Worm (Caenorhabditis elegans): ENCODE data around the gene C07D10.6.

Gene C07D10.6

DNA sequence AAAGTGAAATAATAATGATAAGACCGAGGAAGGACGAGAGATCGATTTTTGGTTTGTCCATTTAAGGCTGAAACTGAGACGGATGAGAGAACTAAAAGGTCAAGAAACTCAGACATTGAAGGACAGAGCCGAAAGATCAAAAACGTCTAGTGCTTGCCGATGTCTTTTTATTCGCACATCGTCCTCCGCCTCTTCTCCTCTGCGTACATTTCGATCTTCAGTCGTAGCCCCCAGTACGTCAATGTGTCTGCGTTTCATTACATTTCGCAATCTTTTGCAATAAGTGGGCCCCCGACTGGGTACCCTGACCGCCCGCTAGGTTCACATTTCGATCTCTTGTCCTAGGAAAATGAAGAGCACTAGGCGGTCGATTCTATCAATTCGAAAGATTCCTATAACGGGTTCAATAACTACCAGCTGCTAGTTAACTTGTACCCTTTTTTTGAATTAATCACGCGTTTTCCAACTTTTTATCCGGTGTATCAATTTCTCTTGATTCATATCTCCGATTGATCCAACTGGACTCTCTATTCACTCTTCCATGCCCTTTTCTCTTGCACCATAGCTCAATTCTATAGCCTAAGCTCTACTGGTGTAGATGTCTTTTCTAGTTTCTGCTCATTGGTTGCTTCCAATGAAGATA lies 13.1 kb downstream of the C07D10.6 start (continued):
- TF ChIP-seq dpff-1 (tag; optimal IDR thresholded peaks at IDR 0.05), result no peak
- peak; percentile 25 for TF ChIP-seq ztf-26 (tag; optimal IDR thresholded peaks at IDR 0.05)
- no peak for TF ChIP-seq F33H1.4 (GFP tag; IDR thresholded peaks at IDR 0.05)
- TF ChIP-seq mxl-1 (tag; optimal IDR thresholded peaks at IDR 0.05), result no peak
- no peak for TF ChIP-seq egrh-3 (GFP tag; IDR thresholded peaks at IDR 0.05)
- no peak for TF ChIP-seq unc-130 (GFP tag; optimal IDR thresholded peaks at IDR 0.05)
- peak; percentile 36 for TF ChIP-seq snpc-4 (GFP tag; optimal IDR thresholded peaks at IDR 0.05)
- peak in 1 of 4 experiments; percentile 24 for TF ChIP-seq snpc-4 (tag; optimal IDR thresholded peaks at IDR 0.05)
- peak; percentile 28 for TF ChIP-seq lin-40 (tag; optimal IDR thresholded peaks at IDR 0.05)
- TF ChIP-seq mcd-1 (GFP tag; IDR thresholded peaks at IDR 0.05), result peak; percentile 35; the same call in 1 of the 2 replicates
- peak; percentile 39; the same call in 1 of the 2 replicates for TF ChIP-seq pbrm-1 (GFP tag; IDR thresholded peaks at IDR 0.05)
- TF ChIP-seq dox-1 (GFP tag; IDR thresholded peaks at IDR 0.05), result no peak
- TF ChIP-seq ceh-27 (GFP tag; optimal IDR thresholded peaks at IDR 0.05), result peak; percentile 61

DNA sequence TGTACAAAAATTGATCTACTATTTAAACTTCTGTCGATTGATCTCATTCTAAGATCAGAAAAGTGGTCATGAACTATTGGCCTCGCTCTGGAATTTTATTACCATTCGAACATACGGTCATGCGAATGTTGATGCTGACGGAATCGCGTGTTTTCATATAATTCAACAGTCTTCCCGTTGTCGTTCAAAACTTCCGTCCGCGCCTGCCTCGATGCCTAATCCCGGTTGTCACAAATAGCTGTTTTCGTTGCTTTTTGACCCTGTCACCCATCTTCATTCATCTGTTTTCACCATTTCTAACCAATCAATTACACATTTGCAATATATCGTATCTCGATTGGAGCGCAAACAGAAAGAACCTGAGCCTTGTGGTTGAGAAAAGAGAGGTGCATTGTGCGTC lies 14.3 kb downstream of the C07D10.6 start:
- TF ChIP-seq dox-1 (GFP tag; IDR thresholded peaks at IDR 0.05) (peak; percentile 22; the same call in 1 of the 2 replicates), repo-1 (tag; optimal IDR thresholded peaks at IDR 0.05) (no peak)

DNA sequence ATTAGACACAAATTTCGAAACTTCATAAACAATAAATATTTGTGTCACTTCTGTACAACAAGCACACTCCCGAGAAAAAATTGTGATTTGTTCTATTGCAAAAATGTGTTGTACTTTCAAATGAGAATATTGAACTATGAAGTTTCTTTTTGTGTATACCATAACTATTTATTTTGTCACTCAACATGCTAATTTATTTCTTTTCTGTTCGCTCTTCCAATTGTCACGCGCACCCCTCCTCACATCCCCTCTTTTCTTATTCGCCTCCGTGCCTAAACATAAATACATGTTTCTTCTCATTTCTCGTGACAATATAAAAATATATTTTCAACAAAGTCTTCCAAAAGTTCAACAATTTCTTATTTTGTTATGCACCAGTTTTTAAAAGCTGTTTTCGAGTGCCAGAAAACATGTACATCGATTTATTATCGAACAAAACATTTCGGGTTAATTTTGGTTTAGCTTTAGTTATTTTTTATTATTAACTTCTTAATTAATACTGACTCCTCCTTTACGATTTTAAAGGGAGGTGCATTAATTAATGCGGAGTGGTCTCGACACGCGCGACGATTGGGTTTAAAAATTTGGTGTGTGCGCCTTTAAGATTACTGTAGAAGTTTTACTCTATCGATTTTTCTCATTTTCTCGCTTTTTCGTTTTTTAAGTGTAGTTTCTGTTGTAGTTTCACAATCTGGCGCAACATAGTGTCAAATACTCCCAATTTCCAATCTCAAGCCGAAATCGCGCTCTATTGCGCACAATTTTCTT lies 15.0 kb downstream of the C07D10.6 start:
- TF ChIP-seq F57A8.1 (GFP tag; optimal IDR thresholded peaks at IDR 0.05) (no peak), ama-1 (optimal IDR thresholded peaks at IDR 0.05) (peak; percentile 21), ama-1 (GFP tag; optimal IDR thresholded peaks at IDR 0.05) (no peak), ceh-91 (GFP tag; IDR thresholded peaks at IDR 0.05) (0 out of 2 replicates have a peak, but pooled peaks have one; percentile 34), efl-1 (GFP tag; optimal IDR thresholded peaks at IDR 0.05) (peak; percentile 25), lin-26 (GFP tag; IDR thresholded peaks at IDR 0.05) (0 out of 2 replicates have a peak, but pooled peaks have one; percentile 20), lsl-1 (GFP tag; optimal IDR thresholded peaks at IDR 0.05) (peak; percentile 87), him-1 (tag; optimal IDR thresholded peaks at IDR 0.05) (peak; percentile 49), F33H1.4 (GFP tag; IDR thresholded peaks at IDR 0.05) (peak; percentile 85), madf-8 (GFP tag; conservative IDR thresholded peaks at IDR 0.05) (peak; percentile 70; the same call in 1 of the 2 replicates), cebp-2 (GFP tag; IDR thresholded peaks at IDR 0.05) (no peak), pha-4 (tag; optimal IDR thresholded peaks at IDR 0.05) (no peak), unc-62 (GFP tag; optimal IDR thresholded peaks at IDR 0.05) (peak; percentile 45), madf-6 (GFP tag; IDR thresholded peaks at IDR 0.05) (peak; percentile 87), snpc-3.4 (tag; optimal IDR thresholded peaks at IDR 0.05) (peak; percentile 42), cebp-1 (GFP tag; IDR thresholded peaks at IDR 0.05) (no peak), cebp-1 (tag; optimal IDR thresholded peaks at IDR 0.05) (peak; percentile 3), atf-7 (tag; optimal IDR thresholded peaks at IDR 0.05) (no peak), xnd-1 (tag; optimal IDR thresholded peaks at IDR 0.05) (peak; percentile 70)

DNA sequence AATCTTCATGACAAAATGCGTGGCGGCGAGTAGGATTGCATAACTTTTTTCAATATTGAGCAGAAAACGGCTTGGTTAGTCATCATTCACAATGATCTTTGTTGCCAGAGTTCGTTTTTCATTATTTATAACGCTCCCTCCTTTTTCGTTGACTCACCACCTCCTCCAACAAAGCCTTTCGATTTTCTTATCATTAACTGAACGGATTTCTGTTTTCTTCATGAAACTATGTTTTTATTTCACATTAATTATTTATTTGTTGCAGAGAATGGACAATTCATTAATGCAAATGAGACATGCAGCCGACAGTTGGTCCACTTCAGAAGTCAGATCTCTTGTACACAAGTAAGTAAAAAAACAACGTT lies 15.6 kb downstream of the C07D10.6 start, which contains the start of gene bath-44:
bath-44 (plus strand) TSS at position 266 of the 365 bp plus-strand sequence.
- no peak for TF ChIP-seq atf-7 (tag; optimal IDR thresholded peaks at IDR 0.05)
- TF ChIP-seq snpc-1.1 (tag; optimal IDR thresholded peaks at IDR 0.05; ENCODE audit: insufficient read depth), result no peak
- no peak for TF ChIP-seq bed-1 (GFP tag; IDR thresholded peaks at IDR 0.05)
- TF ChIP-seq Y53F4B.3 (GFP tag; IDR thresholded peaks at IDR 0.05), result no peak
- TF ChIP-seq K12H6.12 (tag; optimal IDR thresholded peaks at IDR 0.05), result no peak
- no peak for TF ChIP-seq madf-10 (tag; optimal IDR thresholded peaks at IDR 0.05)
- no peak for TF ChIP-seq F22D6.2 (tag; optimal IDR thresholded peaks at IDR 0.05)
- no peak for TF ChIP-seq B0261.1 (tag; optimal IDR thresholded peaks at IDR 0.05)
- no peak for TF ChIP-seq tbp1 (GFP tag; optimal IDR thresholded peaks at IDR 0.05)
- TF ChIP-seq ceh-27 (GFP tag; optimal IDR thresholded peaks at IDR 0.05), result no peak
- TF ChIP-seq D2030.7 (GFP tag; IDR thresholded peaks at IDR 0.05), result no peak
- TF ChIP-seq athp-1 (tag; optimal IDR thresholded peaks at IDR 0.05), result no peak
- TF ChIP-seq ekl-4 (GFP tag; IDR thresholded peaks at IDR 0.05), result no peak
- no peak for TF ChIP-seq ets-4 (GFP tag; optimal IDR thresholded peaks at IDR 0.05)
- no peak for TF ChIP-seq snpc-4 (GFP tag; optimal IDR thresholded peaks at IDR 0.05)
- TF ChIP-seq snpc-4 (tag; optimal IDR thresholded peaks at IDR 0.05), result no peak
